Fruit fly (Drosophila melanogaster) whole organism, adult: ENCODE data around the gene her.
A peak's percentile ranks its signal among the peaks of the same experiment; 100 is the strongest.

ENCODE experiments used
- CG14711 ChIP-seq: fragments of 200-800 bp; sonication (Bioruptor generic); optimal IDR thresholded peaks from 2 replicates; lab custom pipeline; 2018; ENCODE audit warnings: missing biosample characterization, mild to moderate bottlenecking, missing genetic modification characterization, moderate library complexity
- CG1620 ChIP-seq: fragments of 200-800 bp; sonication (Bioruptor generic); optimal IDR thresholded peaks from 2 replicates; lab custom pipeline; 2016; ENCODE audit warnings: missing biosample characterization, missing genetic modification characterization
- CG33017 ChIP-seq: fragments of 200-800 bp; sonication (Bioruptor generic); optimal IDR thresholded peaks from 2 replicates; lab custom pipeline; 2018; ENCODE audit warnings: missing biosample characterization, mild to moderate bottlenecking, missing genetic modification characterization, moderate library complexity
- Clk ChIP-seq: fragments of 200-800 bp; sonication (Bioruptor generic); optimal IDR thresholded peaks from 2 replicates; lab custom pipeline; 2017; ENCODE audit warnings: missing biosample characterization, missing genetic modification characterization
- cic ChIP-seq: fragments of 200-800 bp; sonication (Bioruptor generic); optimal IDR thresholded peaks from 2 replicates; lab custom pipeline; 2017; ENCODE audit warnings: missing biosample characterization, mild to moderate bottlenecking, missing genetic modification characterization, moderate library complexity
- kay ChIP-seq: fragments of 200-800 bp; sonication (Bioruptor generic); peaks from one replicate; lab custom pipeline; 2016; ENCODE audit warnings: missing biosample characterization, missing genetic modification characterization, borderline replicate concordance
- ovo ChIP-seq: fragments of 200-800 bp; sonication (Bioruptor generic); optimal IDR thresholded peaks from 2 replicates; lab custom pipeline; 2016; ENCODE audit warnings: missing biosample characterization, missing genetic modification characterization

dm6 chr2L:16715841-16716701, 39.1 kb downstream of the her start, which contains the start of the genes Cyt-c-d and CG31808:
- peak; percentile 85 for TF ChIP-seq CG14711
- TF ChIP-seq kay (GFP tag; lab: Kevin White, UChicago) = no peak
- TF ChIP-seq Clk (GFP tag; lab: Kevin White, UChicago) = peak; percentile 49
- no peak for TF ChIP-seq ovo
- peak; percentile 68 for TF ChIP-seq cic (GFP tag; lab: Kevin White, UChicago)
- peak; percentile 88 for TF ChIP-seq CG33017 (tag; lab: Kevin White, UChicago)
- TF ChIP-seq CG1620 = peak; percentile 34
